Fruit fly (Drosophila melanogaster): Measurements from ENCODE around the gene Samuel.

The Samuel gene

dm6 chr2L:11010999-11011398, 55.8 kb downstream of the Samuel start, which contains the start of the genes Art8 and dUTPase (continued):
- TF ChIP-seq CG7372 (GFP tag; IDR thresholded peaks at IDR 0.05), result no peak
- peak; percentile 69 for TF ChIP-seq slou (GFP tag; optimal IDR thresholded peaks at IDR 0.05)
- TF ChIP-seq gem (tag; optimal IDR thresholded peaks at IDR 0.05), result peak; percentile 86
- peak; percentile 75 for TF ChIP-seq gsb-n (tag; optimal IDR thresholded peaks at IDR 0.05)
- TF ChIP-seq HmgD (GFP tag; optimal IDR thresholded peaks at IDR 0.05), result no peak
- no peak for TF ChIP-seq CG11560 (tag; IDR thresholded peaks at IDR 0.05)
- no peak for TF ChIP-seq CG9609 (GFP tag; optimal IDR thresholded peaks at IDR 0.05)
- peak in 1 of 2 experiments; percentile 70 for TF ChIP-seq bsh (GFP tag; optimal IDR thresholded peaks at IDR 0.05)
- TF ChIP-seq sug (tag; optimal IDR thresholded peaks at IDR 0.05), result peak; percentile 70
- TF ChIP-seq Fer2 (tag; optimal IDR thresholded peaks at IDR 0.05), result peak; percentile 40
- TF ChIP-seq PHDP (tag; optimal IDR thresholded peaks at IDR 0.05), result peak; percentile 78
- peak; percentile 8 for TF ChIP-seq NC2α (GFP tag; optimal IDR thresholded peaks at IDR 0.05)
- peak; percentile 48; the same call in 1 of the 3 replicates for TF ChIP-seq CG11695 (GFP tag; IDR thresholded peaks at IDR 0.05)
- TF ChIP-seq NC2β (GFP tag; optimal IDR thresholded peaks at IDR 0.05), result peak; percentile 30
- no peak for TF ChIP-seq pita (GFP tag; optimal IDR thresholded peaks at IDR 0.05)
- TF ChIP-seq Adf1 (GFP tag; IDR thresholded peaks at IDR 0.05), result peak; percentile 23
- no peak for TF ChIP-seq Hr39 (optimal IDR thresholded peaks at IDR 0.05)
- TF ChIP-seq CG31388 (GFP tag; optimal IDR thresholded peaks at IDR 0.05), result no peak
- TF ChIP-seq croc (GFP tag; conservative IDR thresholded peaks at IDR 0.05), result peak; percentile 43; the same call in 2 of the 3 replicates
- no peak for TF ChIP-seq CkIIα-i1 (GFP tag; IDR thresholded peaks at IDR 0.05)
- peak; percentile 34 for TF ChIP-seq pho (GFP tag; optimal IDR thresholded peaks at IDR 0.05)
- no peak for TF ChIP-seq bigmax (GFP tag; optimal IDR thresholded peaks at IDR 0.05)
- no peak for TF ChIP-seq Hmx (GFP tag; optimal IDR thresholded peaks at IDR 0.05)
- TF ChIP-seq CG14014 (GFP tag; IDR thresholded peaks at IDR 0.05), result peak; percentile 63
- TF ChIP-seq Oaz (GFP tag; IDR thresholded peaks at IDR 0.05), result peak; percentile 33; the same call in 1 of the 2 replicates
- peak; percentile 75 for TF ChIP-seq Hr3 (GFP tag; optimal IDR thresholded peaks at IDR 0.05)
- no peak for TF ChIP-seq prd (optimal IDR thresholded peaks at IDR 0.05)
- TF ChIP-seq prd (GFP tag; IDR thresholded peaks at IDR 0.05), result peak; percentile 76
- TF ChIP-seq CG17328 (GFP tag; IDR thresholded peaks at IDR 0.05), result peak; percentile 56; the same call in 1 of the 2 replicates
- TF ChIP-seq NfI (GFP tag; optimal IDR thresholded peaks at IDR 0.05), result peak; percentile 56
- peak; percentile 74 for TF ChIP-seq corto (GFP tag; optimal IDR thresholded peaks at IDR 0.05)
- no peak for TF ChIP-seq nau (GFP tag; optimal IDR thresholded peaks at IDR 0.05)
- TF ChIP-seq CG16779 (GFP tag; IDR thresholded peaks at IDR 0.05), result no peak
- TF ChIP-seq eve (GFP tag; optimal IDR thresholded peaks at IDR 0.05), result no peak
- peak; percentile 79 for TF ChIP-seq bbx (GFP tag; IDR thresholded peaks at IDR 0.05; ENCODE audit: partially characterized antibody)
- TF ChIP-seq jigr1 (GFP tag; IDR thresholded peaks at IDR 0.05), result no peak
- TF ChIP-seq lov (optimal IDR thresholded peaks at IDR 0.05), result no peak
- no peak for TF ChIP-seq lov (GFP tag; IDR thresholded peaks at IDR 0.05)
- TF ChIP-seq CG2202 (tag; optimal IDR thresholded peaks at IDR 0.05), result peak; percentile 49
- peak; percentile 72 for TF ChIP-seq CG18764 (GFP tag; optimal IDR thresholded peaks at IDR 0.05)
- TF ChIP-seq Abd-B (GFP tag; optimal IDR thresholded peaks at IDR 0.05), result no peak
- peak; percentile 73 for TF ChIP-seq CG7271 (tag; optimal IDR thresholded peaks at IDR 0.05)
- no peak for TF ChIP-seq CG3838 (GFP tag; optimal IDR thresholded peaks at IDR 0.05)
- peak; percentile 44 for TF ChIP-seq CG6683 (GFP tag; optimal IDR thresholded peaks at IDR 0.05)
- peak; percentile 49 for TF ChIP-seq CG5245 (GFP tag; optimal IDR thresholded peaks at IDR 0.05)
- TF ChIP-seq sens-2 (GFP tag; IDR thresholded peaks at IDR 0.05), result no peak
- TF ChIP-seq CG15696 (tag; optimal IDR thresholded peaks at IDR 0.05), result peak; percentile 60
- peak; percentile 59 for TF ChIP-seq CG4820 (GFP tag; optimal IDR thresholded peaks at IDR 0.05)
- peak; percentile 30; the same call in 1 of the 2 replicates for TF ChIP-seq wdn (GFP tag; IDR thresholded peaks at IDR 0.05)
- no peak for TF ChIP-seq Lpt (GFP tag; optimal IDR thresholded peaks at IDR 0.05)
- peak; percentile 46 for TF ChIP-seq bcd (GFP tag; optimal IDR thresholded peaks at IDR 0.05)
- TF ChIP-seq Optix (GFP tag; IDR thresholded peaks at IDR 0.05), result no peak
- peak; percentile 24 for TF ChIP-seq CG8765 (GFP tag; IDR thresholded peaks at IDR 0.05)

Measured in whole organism, embryonic.